Worm (Caenorhabditis elegans): ENCODE results near the gene lpin-1.

lpin-1 gene

DNA sequence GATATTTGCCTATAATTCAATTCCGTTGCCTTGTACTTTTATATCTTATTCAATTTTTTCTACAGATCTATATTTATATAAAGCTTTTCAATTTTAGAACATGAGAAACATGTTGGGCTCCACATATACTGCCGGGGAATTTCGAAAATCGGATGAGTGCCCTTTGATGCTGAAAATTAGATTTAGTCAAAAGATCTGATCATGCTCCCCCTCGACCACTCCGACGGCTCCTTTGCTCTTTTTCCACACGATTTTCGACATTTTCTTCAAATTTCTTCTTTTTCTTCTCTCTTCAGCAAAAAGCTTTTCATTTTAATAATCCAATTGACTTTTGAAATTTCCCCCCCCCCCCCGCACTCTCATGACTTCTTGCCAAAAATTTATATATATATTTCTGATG, 27.5 kb upstream of the lpin-1 start (continued):
- TF ChIP-seq fkh-8 (tag; optimal IDR thresholded peaks at IDR 0.05): no peak
- TF ChIP-seq skn-1 (tag; optimal IDR thresholded peaks at IDR 0.05): no peak
- TF ChIP-seq mdl-1 (tag; optimal IDR thresholded peaks at IDR 0.05): no peak
- TF ChIP-seq lin-39 (tag; optimal IDR thresholded peaks at IDR 0.05): no peak
- TF ChIP-seq unc-98 (GFP tag; IDR thresholded peaks at IDR 0.05): no peak

DNA sequence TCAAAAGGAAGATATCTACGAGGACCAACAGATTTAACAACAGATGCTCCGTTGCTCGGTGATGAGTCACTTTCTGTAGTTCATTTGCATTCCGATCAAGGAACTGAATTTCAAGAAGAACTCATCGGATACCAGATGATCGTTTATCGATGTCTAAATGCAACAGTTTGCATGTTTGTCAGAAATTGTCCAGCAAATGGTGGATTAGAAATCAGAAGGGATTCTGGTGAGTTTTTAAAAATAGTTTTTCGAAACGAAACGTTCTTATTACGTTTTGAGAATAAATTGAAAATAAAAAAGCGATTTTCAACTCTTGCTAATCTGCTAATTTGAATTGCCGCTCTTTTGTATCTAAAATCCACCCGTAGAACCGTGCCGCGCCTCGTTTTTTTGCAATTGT, 25.9 kb upstream of the lpin-1 start:
- TF ChIP-seq nhr-47 (tag; optimal IDR thresholded peaks at IDR 0.05): no peak
- no peak for TF ChIP-seq hlh-17 (GFP tag; optimal IDR thresholded peaks at IDR 0.05; ENCODE audit: borderline replicate concordance)
- TF ChIP-seq ceh-88 (GFP tag; IDR thresholded peaks at IDR 0.05): no peak
- TF ChIP-seq unc-62 (GFP tag; optimal IDR thresholded peaks at IDR 0.05): no peak
- TF ChIP-seq nhr-237 (tag; optimal IDR thresholded peaks at IDR 0.05): no peak
- TF ChIP-seq aha-1 (tag; optimal IDR thresholded peaks at IDR 0.05): no peak
- TF ChIP-seq unc-30 (tag; optimal IDR thresholded peaks at IDR 0.05): no peak
- no peak for TF ChIP-seq grh-1 (GFP tag; IDR thresholded peaks at IDR 0.05)
- no peak for TF ChIP-seq nhr-77 (tag; optimal IDR thresholded peaks at IDR 0.05)
- no peak for TF ChIP-seq mef-2 (tag; optimal IDR thresholded peaks at IDR 0.05)
- TF ChIP-seq fkh-4 (tag; optimal IDR thresholded peaks at IDR 0.05; ENCODE audit: borderline replicate concordance): no peak
- TF ChIP-seq ama-1 (optimal IDR thresholded peaks at IDR 0.05): no peak
- TF ChIP-seq ceh-90 (tag; optimal IDR thresholded peaks at IDR 0.05): no peak
- TF ChIP-seq nhr-12 (tag; optimal IDR thresholded peaks at IDR 0.05): no peak
- TF ChIP-seq alr-1 (tag; optimal IDR thresholded peaks at IDR 0.05; ENCODE audit: borderline replicate concordance): no peak

DNA sequence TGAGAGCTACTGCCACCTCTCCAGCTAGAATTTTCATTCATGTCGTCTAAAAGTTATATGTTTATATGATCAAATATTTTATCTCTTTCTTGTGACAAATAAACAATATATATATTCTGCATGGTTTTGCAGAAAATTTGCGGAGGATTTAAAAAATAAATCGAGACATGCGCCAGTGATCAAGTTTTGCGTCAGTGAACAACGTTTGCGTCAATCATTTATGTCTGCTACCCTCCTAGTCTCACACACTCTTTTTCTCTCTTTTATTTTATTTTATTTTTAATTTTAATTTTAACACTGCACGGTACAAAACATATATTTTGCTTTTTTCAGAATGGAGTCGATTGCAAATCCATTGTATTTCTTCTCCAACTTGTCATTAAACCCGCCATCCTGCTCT, 24.6 kb upstream of the lpin-1 start, which contains the start of the genes tag-65 and ccz-1:
Gene tag-65, minus strand, starts transcription at position 46 of the 400 bp plus-strand sequence.
Gene ccz-1, plus strand, starts transcription at position 334 of the 400 bp plus-strand sequence.
- TF ChIP-seq mab-9 (GFP tag; IDR thresholded peaks at IDR 0.05): peak; percentile 58; the same call in 1 of the 2 replicates
- TF ChIP-seq fkh-8 (tag; optimal IDR thresholded peaks at IDR 0.05): peak; percentile 84
- TF ChIP-seq snpc-4 (tag; optimal IDR thresholded peaks at IDR 0.05): peak; percentile 89
- peak; percentile 54 for TF ChIP-seq F16B12.6 (tag; optimal IDR thresholded peaks at IDR 0.05)
- TF ChIP-seq egl-27 (tag; optimal IDR thresholded peaks at IDR 0.05): no peak
- no peak for TF ChIP-seq alr-1 (tag; optimal IDR thresholded peaks at IDR 0.05; ENCODE audit: borderline replicate concordance)
- peak; percentile 80 for TF ChIP-seq jun-1 (tag; optimal IDR thresholded peaks at IDR 0.05)
- TF ChIP-seq lin-35 (GFP tag; optimal IDR thresholded peaks at IDR 0.05): peak; percentile 87 to 91
- peak; percentile 93 to 94 for TF ChIP-seq lsy-2 (tag; optimal IDR thresholded peaks at IDR 0.05)
- TF ChIP-seq aha-1 (tag; optimal IDR thresholded peaks at IDR 0.05): peak; percentile 61
- no peak for TF ChIP-seq ces-1 (GFP tag; optimal IDR thresholded peaks at IDR 0.05)
- peak; percentile 71 for TF ChIP-seq unc-130 (tag; optimal IDR thresholded peaks at IDR 0.05)
- TF ChIP-seq ceh-88 (GFP tag; IDR thresholded peaks at IDR 0.05): peak; percentile 65; the same call in 1 of the 2 replicates
- peak; percentile 53 for TF ChIP-seq ztf-4 (tag; optimal IDR thresholded peaks at IDR 0.05)
- TF ChIP-seq nhr-12 (tag; optimal IDR thresholded peaks at IDR 0.05): no peak
- peak; percentile 86 for TF ChIP-seq isw-1 (GFP tag; IDR thresholded peaks at IDR 0.05)
- peak; percentile 66 for TF ChIP-seq sup-37 (GFP tag; optimal IDR thresholded peaks at IDR 0.05)
- TF ChIP-seq grh-1 (GFP tag; IDR thresholded peaks at IDR 0.05): peak; percentile 88
- no peak for TF ChIP-seq Y116A8C.19 (tag; optimal IDR thresholded peaks at IDR 0.05; ENCODE audit: borderline replicate concordance)
- peak; percentile 85 to 87 for TF ChIP-seq efl-1 (optimal IDR thresholded peaks at IDR 0.05)
- TF ChIP-seq efl-1 (GFP tag; optimal IDR thresholded peaks at IDR 0.05 in 1 of 2): peak; percentile 84 to 98
- no peak for TF ChIP-seq tlp-1 (tag; optimal IDR thresholded peaks at IDR 0.05)
- peak in 1 of 2 experiments; percentile 82 for TF ChIP-seq mdl-1 (tag; optimal IDR thresholded peaks at IDR 0.05)
- peak; percentile 99 for TF ChIP-seq mep-1 (tag; optimal IDR thresholded peaks at IDR 0.05)
- TF ChIP-seq skn-1 (tag; optimal IDR thresholded peaks at IDR 0.05): peak; percentile 84
- TF ChIP-seq elt-3 (tag; optimal IDR thresholded peaks at IDR 0.05): peak in 2 of 6 experiments; percentile 80 to 81
- TF ChIP-seq mef-2 (tag; optimal IDR thresholded peaks at IDR 0.05): peak; percentile 37
- TF ChIP-seq blmp-1 (tag; optimal IDR thresholded peaks at IDR 0.05): peak; percentile 82
- TF ChIP-seq pag-3 (tag; optimal IDR thresholded peaks at IDR 0.05; ENCODE audit: borderline replicate concordance, insufficient read depth): no peak
- peak; percentile 85 for TF ChIP-seq fos-1 (tag; optimal IDR thresholded peaks at IDR 0.05)
- peak; percentile 41 for TF ChIP-seq nhr-237 (tag; optimal IDR thresholded peaks at IDR 0.05)
- TF ChIP-seq hlh-17 (GFP tag; optimal IDR thresholded peaks at IDR 0.05; ENCODE audit: borderline replicate concordance): no peak
- peak; percentile 68 for TF ChIP-seq egl-13 (tag; optimal IDR thresholded peaks at IDR 0.05)
- TF ChIP-seq nhr-84 (tag; optimal IDR thresholded peaks at IDR 0.05): no peak
- TF ChIP-seq ets-5 (GFP tag; IDR thresholded peaks at IDR 0.05): no peak
- peak; percentile 96 for TF ChIP-seq nhr-71 (tag; optimal IDR thresholded peaks at IDR 0.05)
- peak; percentile 94 for TF ChIP-seq snu-23 (GFP tag; optimal IDR thresholded peaks at IDR 0.05)
- no peak for TF ChIP-seq ceh-90 (tag; optimal IDR thresholded peaks at IDR 0.05)
- TF ChIP-seq dsc-1 (tag; optimal IDR thresholded peaks at IDR 0.05): peak; percentile 91
- TF ChIP-seq elt-2 (tag; optimal IDR thresholded peaks at IDR 0.05): peak; percentile 62
